Worm (Caenorhabditis elegans) whole organism, young adult: ENCODE data around the gene pacs-1.

Experiments
- F37B4.10 ChIP-seq: fragments of 200-800 bp; sonication (Bioruptor generic); IDR thresholded peaks from 2 replicates; pipeline ENCODE4 v1.3.6; 2022; ENCODE audit warnings: missing genetic modification characterization, missing compliant biosample characterization
- F52B5.7 ChIP-seq: sonication (generic microtip); optimal IDR thresholded peaks from 2 replicates; lab custom pipeline; 2016; ENCODE audit warnings: mild to moderate bottlenecking, missing genetic modification characterization, missing compliant biosample characterization
- K12H6.12 ChIP-seq: fragments of 200-800 bp; sonication (Bioruptor generic); optimal IDR thresholded peaks from 2 replicates; lab custom pipeline; 2018; ENCODE audit warnings: mild to moderate bottlenecking, missing genetic modification characterization, missing compliant biosample characterization
- Y95B8A.8 ChIP-seq: fragments of 200-800 bp; sonication (Bioruptor generic); IDR thresholded peaks from 2 replicates; pipeline ENCODE4 v1.3.6; 2022; ENCODE audit warnings: missing genetic modification reagents, missing genetic modification characterization, missing compliant biosample characterization
- ama-1 ChIP-seq, 3 experiments: fragments of 150-350 bp in 1 of 3; sonication (generic microtip) in 2 of 3; optimal IDR thresholded peaks; 2 replicates each; lab custom pipeline; 2014 to 2018; ENCODE audit warnings: missing biosample characterization in 2 of 3, missing genetic modification characterization in 2 of 3, missing genetic modification reagents in 2 of 3
- attf-5 ChIP-seq: fragments of 200-800 bp; sonication (Bioruptor generic); optimal IDR thresholded peaks from 2 replicates; lab custom pipeline; 2018; ENCODE audit warnings: mild to moderate bottlenecking, missing genetic modification characterization, missing compliant biosample characterization
- attf-6 ChIP-seq: fragments of 200-800 bp; sonication (Bioruptor generic); IDR thresholded peaks from 2 replicates; pipeline ENCODE4 v1.3.6; 2022; ENCODE audit warnings: missing genetic modification reagents, missing genetic modification characterization, missing compliant biosample characterization
- bed-2 ChIP-seq: fragments of 200-800 bp; sonication (Bioruptor generic); IDR thresholded peaks from 2 replicates; pipeline ENCODE4 v1.3.6; 2022; ENCODE audit warnings: missing genetic modification reagents, missing genetic modification characterization, missing compliant biosample characterization
- cebp-1 ChIP-seq, 2 experiments: fragments of 200-800 bp in 1 of 2; sonication (Bioruptor generic) in 1 of 2; sonication (generic microtip) in 1 of 2; IDR thresholded peaks in 1 of 2; optimal IDR thresholded peaks in 1 of 2; 2 replicates each; pipeline versions ENCODE4 v1.3.6 to Lab custom; 2017 to 2022; ENCODE audit warnings: missing compliant biosample characterization in 2 of 2, missing genetic modification characterization in 2 of 2, mild to moderate bottlenecking in 1 of 2, missing genetic modification reagents in 1 of 2, moderate library complexity in 1 of 2
- cebp-2 ChIP-seq: fragments of 200-800 bp; sonication (Bioruptor generic); IDR thresholded peaks from 2 replicates; pipeline ENCODE4 v1.3.6; 2022; ENCODE audit warnings: missing genetic modification characterization, missing compliant biosample characterization
- ceh-79 ChIP-seq: sonication (generic microtip); optimal IDR thresholded peaks from 2 replicates; lab custom pipeline; 2017; ENCODE audit warnings: mild to moderate bottlenecking, missing genetic modification characterization, missing compliant biosample characterization
- efl-1 ChIP-seq: fragments of 150-350 bp; optimal IDR thresholded peaks from 2 replicates; lab custom pipeline; 2014; ENCODE audit warnings: missing biosample characterization, missing genetic modification reagents, missing genetic modification characterization
- ets-4 ChIP-seq: fragments of 200-800 bp; sonication (Bioruptor generic); optimal IDR thresholded peaks from 2 replicates; lab custom pipeline; 2018; ENCODE audit warnings: mild to moderate bottlenecking, missing genetic modification characterization, missing compliant biosample characterization
- gei-17 ChIP-seq: fragments of 200-800 bp; sonication (Bioruptor generic); optimal IDR thresholded peaks from 2 replicates; lab custom pipeline; 2018; ENCODE audit warnings: mild to moderate bottlenecking, missing genetic modification characterization, missing compliant biosample characterization
- let-607 ChIP-seq, 2 experiments: fragments of 200-800 bp in 1 of 2; sonication (Bioruptor generic) in 1 of 2; sonication (generic microtip) in 1 of 2; optimal IDR thresholded peaks; 2 replicates each; lab custom pipeline; 2016 to 2018; ENCODE audit warnings: mild to moderate bottlenecking in 2 of 2, missing compliant biosample characterization in 2 of 2, missing genetic modification characterization in 2 of 2, moderate library complexity in 2 of 2, missing genotype in 1 of 2
- lin-35 ChIP-seq, 3 experiments: fragments of 150-350 bp in 2 of 3; sonication (generic microtip) in 1 of 3; optimal IDR thresholded peaks; 2 replicates each; lab custom pipeline; 2014 to 2018; ENCODE audit warnings: missing biosample characterization in 3 of 3, missing genetic modification characterization in 3 of 3, missing genetic modification reagents in 3 of 3
- lin-40 ChIP-seq: sonication (generic microtip); optimal IDR thresholded peaks from 2 replicates; lab custom pipeline; 2016; ENCODE audit warnings: missing genetic modification characterization, mild to moderate bottlenecking, missing compliant biosample characterization, missing genotype, missing genetic modification reagents
- lsy-27 ChIP-seq: sonication (generic microtip); optimal IDR thresholded peaks from 2 replicates; lab custom pipeline; 2017; ENCODE audit warnings: missing genetic modification characterization, mild to moderate bottlenecking, missing compliant biosample characterization, antibody characterized with exemption, missing genotype, borderline replicate concordance; ENCODE audit not compliant: insufficient read depth
- madf-6 ChIP-seq: fragments of 200-800 bp; sonication (Bioruptor generic); IDR thresholded peaks from 2 replicates; pipeline ENCODE4 v1.3.6; 2022; ENCODE audit warnings: missing genetic modification reagents, missing genetic modification characterization, missing compliant biosample characterization
- nhr-179 ChIP-seq: sonication (generic microtip); optimal IDR thresholded peaks from 2 replicates; lab custom pipeline; 2016; ENCODE audit warnings: mild to moderate bottlenecking, missing genetic modification characterization, missing compliant biosample characterization
- nhr-27 ChIP-seq: fragments of 200-800 bp; sonication (Bioruptor generic); optimal IDR thresholded peaks from 2 replicates; lab custom pipeline; 2018; ENCODE audit warnings: mild to moderate bottlenecking, missing genetic modification characterization, moderate library complexity, missing compliant biosample characterization
- nhr-80 ChIP-seq: sonication (generic microtip); optimal IDR thresholded peaks from 2 replicates; lab custom pipeline; 2016; ENCODE audit warnings: missing genetic modification characterization, missing compliant biosample characterization
- rcor-1 ChIP-seq: fragments of 200-800 bp; sonication (Bioruptor generic); IDR thresholded peaks from 2 replicates; pipeline ENCODE4 v1.3.6; 2022; ENCODE audit warnings: missing genetic modification reagents, missing genetic modification characterization, missing compliant biosample characterization
- rpc-1 ChIP-seq, 2 experiments: fragments of 150-350 bp in 1 of 2; sonication (generic microtip) in 1 of 2; optimal IDR thresholded peaks; 2 replicates each; lab custom pipeline; 2014 to 2018; ENCODE audit warnings: missing biosample characterization in 1 of 2, missing genetic modification characterization in 1 of 2, missing genetic modification reagents in 1 of 2, missing genotype in 1 of 2
- sdz-38 ChIP-seq: sonication (generic microtip); optimal IDR thresholded peaks from 2 replicates; lab custom pipeline; 2016; ENCODE audit warnings: missing genotype, missing genetic modification characterization, missing compliant biosample characterization
- snpc-3.4 ChIP-seq: sonication (generic microtip); optimal IDR thresholded peaks from 2 replicates; lab custom pipeline; 2017; ENCODE audit warnings: missing genetic modification characterization, mild to moderate bottlenecking, missing compliant biosample characterization, antibody characterized with exemption, moderate library complexity, missing genotype, missing genetic modification reagents
- snpc-4 ChIP-seq, 5 experiments: fragments of 150-350 bp in 1 of 5; sonication (generic microtip) in 4 of 5; optimal IDR thresholded peaks; 2 replicates each; lab custom pipeline; 2014 to 2018; ENCODE audit warnings: missing genetic modification characterization in 5 of 5, missing biosample characterization in 3 of 5, antibody characterized with exemption in 2 of 5, mild to moderate bottlenecking in 2 of 5, missing compliant biosample characterization in 2 of 5, missing genotype in 2 of 5, moderate library complexity in 2 of 5, missing genetic modification reagents in 1 of 5
- tlf-1 ChIP-seq: fragments of 200-800 bp; sonication (Bioruptor generic); optimal IDR thresholded peaks from 2 replicates; lab custom pipeline; 2018; ENCODE audit warnings: mild to moderate bottlenecking, missing genetic modification characterization, missing compliant biosample characterization
- unc-130 ChIP-seq: sonication (generic microtip); optimal IDR thresholded peaks from 2 replicates; lab custom pipeline; 2016; ENCODE audit warnings: missing genetic modification reagents, missing genetic modification characterization, missing compliant biosample characterization
- xnd-1 ChIP-seq: sonication (generic microtip); optimal IDR thresholded peaks from 2 replicates; lab custom pipeline; 2016; ENCODE audit warnings: missing genotype, missing genetic modification reagents, missing genetic modification characterization, missing compliant biosample characterization
- ztf-18 ChIP-seq: sonication (generic microtip); optimal IDR thresholded peaks from 2 replicates; lab custom pipeline; 2016; ENCODE audit warnings: missing genotype, mild to moderate bottlenecking, missing genetic modification characterization, missing compliant biosample characterization
- ztf-22 ChIP-seq: fragments of 200-800 bp; sonication (Bioruptor generic); optimal IDR thresholded peaks from 2 replicates; lab custom pipeline; 2018; ENCODE audit warnings: mild to moderate bottlenecking, missing genetic modification characterization, moderate library complexity, missing compliant biosample characterization
- ztf-25 ChIP-seq: fragments of 200-800 bp; sonication (Bioruptor generic); IDR thresholded peaks from 2 replicates; pipeline ENCODE4 v1.3.6; 2022; ENCODE audit warnings: missing genetic modification reagents, missing genetic modification characterization, missing compliant biosample characterization

Gene pacs-1

ce11 chrV:9243171-9243996 is 26.3 kb upstream of the pacs-1 start, which contains the start of gene glo-4 (continued):
- TF ChIP-seq ztf-22 (GFP tag; lab: Kevin White, UChicago): no peak
- TF ChIP-seq ama-1 (optimal IDR thresholded peaks at IDR 0.05; lab: Kevin White, UChicago): no peak
- TF ChIP-seq ama-1 (GFP tag; optimal IDR thresholded peaks at IDR 0.05; lab: Kevin White, UChicago): no peak
- no peak for TF ChIP-seq snpc-3.4 (tag; lab: Kevin White, UChicago)
- no peak for TF ChIP-seq lsy-27 (tag; lab: Kevin White, UChicago)
- TF ChIP-seq cebp-2: no peak
- TF ChIP-seq Y95B8A.8 (GFP tag; lab: Robert Waterston, UW): no peak
- TF ChIP-seq attf-5 (GFP tag; lab: Kevin White, UChicago): no peak
- no peak for TF ChIP-seq K12H6.12 (tag; lab: Kevin White, UChicago)
- peak; percentile 73 for TF ChIP-seq madf-6 (GFP tag; lab: Robert Waterston, UW)
- TF ChIP-seq gei-17 (GFP tag; lab: Kevin White, UChicago): no peak
- no peak for TF ChIP-seq ceh-79 (tag; lab: Kevin White, UChicago)
- no peak for TF ChIP-seq sdz-38 (tag; lab: Kevin White, UChicago)
- peak; percentile 71 for TF ChIP-seq efl-1 (GFP tag; lab: Kevin White, UChicago)
- peak; percentile 68 for TF ChIP-seq lin-40 (tag; lab: Kevin White, UChicago)
- no peak for TF ChIP-seq attf-6
- TF ChIP-seq ztf-18 (tag; lab: Kevin White, UChicago): peak; percentile 91
- TF ChIP-seq unc-130 (GFP tag; lab: Kevin White, UChicago): no peak
- TF ChIP-seq let-607 (tag; optimal IDR thresholded peaks at IDR 0.05; lab: Kevin White, UChicago): peak in 1 of 2 experiments; percentile 3
- no peak for TF ChIP-seq tlf-1 (GFP tag; lab: Kevin White, UChicago)
- TF ChIP-seq lin-35 (GFP tag; optimal IDR thresholded peaks at IDR 0.05; lab: Kevin White, UChicago): peak in 1 of 3 experiments; percentile 81
- TF ChIP-seq snpc-4 (GFP tag; optimal IDR thresholded peaks at IDR 0.05; lab: Kevin White, UChicago): no peak
- TF ChIP-seq snpc-4 (tag; optimal IDR thresholded peaks at IDR 0.05; lab: Kevin White, UChicago): peak in 1 of 4 experiments; percentile 11
- peak; percentile 49; the same call in 1 of the 2 replicates for TF ChIP-seq rcor-1

ce11 chrV:9232296-9232695 is 15.2 kb upstream of the pacs-1 start, which contains the start of gene F07C3.3:
Gene F07C3.3 (minus strand): TSS chrV:9232396.
- no peak for TF ChIP-seq rpc-1 (optimal IDR thresholded peaks at IDR 0.05; lab: Kevin White, UChicago)
- no peak for TF ChIP-seq rpc-1 (tag; optimal IDR thresholded peaks at IDR 0.05; lab: Kevin White, UChicago)
- TF ChIP-seq F52B5.7 (tag; lab: Kevin White, UChicago): no peak
- no peak for TF ChIP-seq F37B4.10 (GFP tag; lab: Robert Waterston, UW)
- TF ChIP-seq bed-2: no peak
- TF ChIP-seq xnd-1: no peak
- TF ChIP-seq nhr-179 (tag; lab: Kevin White, UChicago): no peak
- no peak for TF ChIP-seq ztf-25
- no peak for TF ChIP-seq nhr-80 (tag; lab: Kevin White, UChicago)

ce11 chrV:9225675-9226144 is 8.7 kb upstream of the pacs-1 start, which contains the start of gene F07C3.2:
Gene F07C3.2 (plus strand): TSS chrV:9226094.
- TF ChIP-seq cebp-1 (GFP tag; IDR thresholded peaks at IDR 0.05; lab: Robert Waterston, UW) (no peak), cebp-1 (tag; optimal IDR thresholded peaks at IDR 0.05; lab: Kevin White, UChicago) (no peak), nhr-27 (tag; lab: Kevin White, UChicago) (no peak), ets-4 (GFP tag; lab: Kevin White, UChicago) (no peak)
